Worm (Caenorhabditis elegans) whole organism, L3 larva: Measurements from ENCODE around the gene str-44.
A peak's percentile ranks its signal among the peaks of the same experiment; 100 is the strongest.

Experiments
- aly-2 ChIP-seq: fragments of 150-350 bp; optimal IDR thresholded peaks from 2 replicates; lab custom pipeline; 2014; ENCODE audit warnings: missing biosample characterization, missing genetic modification characterization
- ama-1 ChIP-seq: fragments of 150-350 bp; optimal IDR thresholded peaks from 2 replicates; lab custom pipeline; 2018
- ceh-16 ChIP-seq: sonication (generic microtip); optimal IDR thresholded peaks from 2 replicates; lab custom pipeline; 2017; ENCODE audit warnings: missing biosample characterization, missing genetic modification characterization
- ceh-9 ChIP-seq: sonication (generic microtip); optimal IDR thresholded peaks from 2 replicates; lab custom pipeline; 2018; ENCODE audit warnings: missing biosample characterization, missing genetic modification characterization
- daf-12 ChIP-seq: fragments of 150-350 bp; optimal IDR thresholded peaks from 2 replicates; lab custom pipeline; 2014; ENCODE audit warnings: missing biosample characterization, missing genetic modification reagents, missing genetic modification characterization
- egl-27 ChIP-seq: sonication (generic microtip); optimal IDR thresholded peaks from 4 replicates; lab custom pipeline; 2017; ENCODE audit warnings: missing biosample characterization, missing genetic modification reagents, missing genetic modification characterization
- egl-5 ChIP-seq: fragments of 150-350 bp; optimal IDR thresholded peaks from 2 replicates; lab custom pipeline; 2017; ENCODE audit warnings: missing biosample characterization, missing genetic modification reagents, missing genetic modification characterization, inconsistent platforms
- elt-1 ChIP-seq: fragments of 150-350 bp; optimal IDR thresholded peaks from 2 replicates; lab custom pipeline; 2014; ENCODE audit warnings: missing biosample characterization, missing genetic modification characterization
- elt-2 ChIP-seq: sonication (generic microtip); optimal IDR thresholded peaks from 2 replicates; lab custom pipeline; 2016; ENCODE audit warnings: missing genetic modification reagents, mild to moderate bottlenecking, missing genetic modification characterization, missing compliant biosample characterization
- elt-3 ChIP-seq, 3 experiments: fragments of 150-350 bp in 1 of 3; sonication (generic microtip) in 2 of 3; optimal IDR thresholded peaks; 2 replicates in 2 of 3; 4 replicates in 1 of 3; lab custom pipeline; 2014 to 2017; ENCODE audit warnings: missing biosample characterization in 3 of 3, missing genetic modification characterization in 3 of 3
- fkh-10 ChIP-seq: sonication (generic microtip); optimal IDR thresholded peaks from 2 replicates; lab custom pipeline; 2017; ENCODE audit warnings: missing biosample characterization, missing genetic modification reagents, missing genetic modification characterization
- fkh-2 ChIP-seq: fragments of 150-350 bp; optimal IDR thresholded peaks from 2 replicates; lab custom pipeline; 2014; ENCODE audit warnings: missing biosample characterization, missing genetic modification reagents, missing genetic modification characterization
- fos-1 ChIP-seq: fragments of 150-350 bp; optimal IDR thresholded peaks from 2 replicates; lab custom pipeline; 2014; ENCODE audit warnings: missing biosample characterization, missing genetic modification characterization
- lin-15B ChIP-seq: fragments of 150-350 bp; optimal IDR thresholded peaks from 2 replicates; lab custom pipeline; 2014; ENCODE audit warnings: missing biosample characterization, missing genetic modification characterization
- lsy-12 ChIP-seq: sonication (generic microtip); optimal IDR thresholded peaks from 2 replicates; lab custom pipeline; 2016; ENCODE audit warnings: mild to moderate bottlenecking, missing genetic modification characterization, missing compliant biosample characterization
- mdl-1 ChIP-seq: fragments of 150-350 bp; optimal IDR thresholded peaks from 2 replicates; lab custom pipeline; 2014; ENCODE audit warnings: missing biosample characterization, missing genetic modification characterization
- mml-1 ChIP-seq: fragments of 150-350 bp; sonication (generic microtip); optimal IDR thresholded peaks from 3 replicates; lab custom pipeline; 2014; ENCODE audit warnings: missing biosample characterization, missing genetic modification characterization
- nhr-11 ChIP-seq: fragments of 150-350 bp; optimal IDR thresholded peaks from 2 replicates; lab custom pipeline; 2014; ENCODE audit warnings: missing biosample characterization, missing genetic modification characterization
- nhr-12 ChIP-seq: fragments of 150-350 bp; optimal IDR thresholded peaks from 2 replicates; lab custom pipeline; 2014; ENCODE audit warnings: missing biosample characterization, missing genetic modification characterization
- nhr-23 ChIP-seq: fragments of 150-350 bp; optimal IDR thresholded peaks from 2 replicates; lab custom pipeline; 2014; ENCODE audit warnings: missing biosample characterization, missing genetic modification reagents, missing genetic modification characterization
- nhr-237 ChIP-seq: fragments of 150-350 bp; optimal IDR thresholded peaks from 2 replicates; lab custom pipeline; 2014; ENCODE audit warnings: missing biosample characterization, missing genetic modification characterization
- nhr-25 ChIP-seq: sonication (generic microtip); optimal IDR thresholded peaks from 2 replicates; lab custom pipeline; 2017; ENCODE audit warnings: missing biosample characterization, missing genetic modification characterization
- nhr-28 ChIP-seq: fragments of 150-350 bp; optimal IDR thresholded peaks from 2 replicates; lab custom pipeline; 2014; ENCODE audit warnings: missing biosample characterization, missing genetic modification characterization
- nhr-67 ChIP-seq: fragments of 150-350 bp; optimal IDR thresholded peaks from 2 replicates; lab custom pipeline; 2014; ENCODE audit warnings: missing biosample characterization, missing genetic modification characterization
- nhr-76 ChIP-seq: fragments of 150-350 bp; sonication (generic microtip); optimal IDR thresholded peaks from 5 replicates; lab custom pipeline; 2014; ENCODE audit warnings: missing biosample characterization, missing genetic modification characterization
- pha-4 ChIP-seq: fragments of 150-350 bp; optimal IDR thresholded peaks from 2 replicates; lab custom pipeline; 2014; ENCODE audit warnings: missing biosample characterization, missing genetic modification reagents, missing genetic modification characterization
- pqm-1 ChIP-seq: fragments of 150-350 bp; optimal IDR thresholded peaks from 2 replicates; lab custom pipeline; 2017; ENCODE audit warnings: missing biosample characterization, missing genetic modification characterization, inconsistent platforms
- sea-2 ChIP-seq: fragments of 150-350 bp; sonication (generic microtip); optimal IDR thresholded peaks from 4 replicates; lab custom pipeline; 2014; ENCODE audit warnings: missing biosample characterization, missing genetic modification reagents, missing genetic modification characterization
- skn-1 ChIP-seq: fragments of 150-350 bp; optimal IDR thresholded peaks from 2 replicates; lab custom pipeline; 2014; ENCODE audit warnings: missing biosample characterization, missing genetic modification characterization
- unc-62 ChIP-seq: fragments of 150-350 bp; sonication (generic microtip); optimal IDR thresholded peaks from 4 replicates; lab custom pipeline; 2014; ENCODE audit warnings: missing biosample characterization, missing genetic modification reagents, missing genetic modification characterization
- zag-1 ChIP-seq: fragments of 150-350 bp; optimal IDR thresholded peaks from 2 replicates; lab custom pipeline; 2014; ENCODE audit warnings: missing biosample characterization, missing genetic modification characterization
- ztf-4 ChIP-seq: fragments of 150-350 bp; optimal IDR thresholded peaks from 2 replicates; lab custom pipeline; 2014; ENCODE audit warnings: missing biosample characterization, missing genetic modification characterization

Gene str-44

ce11 chrIV:7175346-7175745 lies 1.6 kb upstream of the str-44 start, which contains the start of gene C42D4.19:
C42D4.19 (plus strand) TSS chrIV:7175646.
- TF ChIP-seq fkh-10 (GFP tag; lab: Kevin White, UChicago) (no peak), zag-1 (tag; lab: Kevin White, UChicago) (no peak), pqm-1 (no peak), ceh-16 (tag; lab: Kevin White, UChicago) (no peak), nhr-12 (tag; lab: Kevin White, UChicago) (no peak), nhr-11 (tag; lab: Kevin White, UChicago) (no peak), aly-2 (tag; lab: Kevin White, UChicago) (no peak), ceh-9 (tag; lab: Kevin White, UChicago) (no peak), lsy-12 (no peak), unc-62 (GFP tag; lab: Kevin White, UChicago) (no peak), elt-1 (tag; lab: Kevin White, UChicago) (no peak), nhr-28 (tag; lab: Kevin White, UChicago) (no peak), lin-15B (tag; lab: Kevin White, UChicago) (no peak), pha-4 (tag; lab: Kevin White, UChicago) (no peak), nhr-67 (tag; lab: Kevin White, UChicago) (no peak), nhr-23 (tag; lab: Kevin White, UChicago) (no peak)

- TF ChIP-seq nhr-25: peak; percentile 96
- TF ChIP-seq mdl-1 (tag; lab: Kevin White, UChicago): no peak
These were observed 2.0 kb downstream of the str-44 start, which contains the start of gene C42D4.3 for ce11 chrIV:7178942-7179341. C42D4.3 (plus strand) TSS chrIV:7179239.

DNA sequence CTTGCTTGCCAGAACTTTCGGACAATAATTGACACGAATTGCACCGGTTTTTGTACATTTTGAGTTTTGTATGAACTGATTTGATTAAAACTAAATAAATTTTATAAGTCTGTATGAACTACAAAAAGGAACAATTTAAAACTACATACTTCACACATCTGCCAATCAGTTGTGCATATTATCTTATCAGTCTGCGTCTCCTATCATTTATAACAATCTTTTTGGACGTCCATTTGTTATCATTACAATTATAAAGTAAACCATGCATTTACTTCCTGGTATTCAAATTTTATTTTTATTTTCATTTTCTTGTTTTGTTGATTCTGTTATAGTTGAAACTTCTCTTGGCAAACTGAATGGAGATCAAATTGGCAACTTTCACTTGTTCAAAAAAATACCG lies 3.3 kb downstream of the str-44 start, which contains the start of gene cest-10:
cest-10 (plus strand) TSS at position 254 of the 400 bp plus-strand sequence.
- TF ChIP-seq mdl-1 (tag; lab: Kevin White, UChicago): no peak
- peak; percentile 88 for TF ChIP-seq elt-2
- peak; percentile 84 for TF ChIP-seq pqm-1
- TF ChIP-seq nhr-11 (tag; lab: Kevin White, UChicago): no peak
- TF ChIP-seq, all 47 proteins: peak for 2

- TF ChIP-seq elt-3 (tag; optimal IDR thresholded peaks at IDR 0.05; lab: Kevin White, UChicago): no peak
- TF ChIP-seq elt-2: peak; percentile 48
- no peak for TF ChIP-seq elt-1 (tag; lab: Kevin White, UChicago)
- no peak for TF ChIP-seq fkh-10 (GFP tag; lab: Kevin White, UChicago)
- no peak for TF ChIP-seq mml-1
These were observed 5.8 kb downstream of the str-44 start for ce11 chrIV:7182818-7183217.

DNA sequence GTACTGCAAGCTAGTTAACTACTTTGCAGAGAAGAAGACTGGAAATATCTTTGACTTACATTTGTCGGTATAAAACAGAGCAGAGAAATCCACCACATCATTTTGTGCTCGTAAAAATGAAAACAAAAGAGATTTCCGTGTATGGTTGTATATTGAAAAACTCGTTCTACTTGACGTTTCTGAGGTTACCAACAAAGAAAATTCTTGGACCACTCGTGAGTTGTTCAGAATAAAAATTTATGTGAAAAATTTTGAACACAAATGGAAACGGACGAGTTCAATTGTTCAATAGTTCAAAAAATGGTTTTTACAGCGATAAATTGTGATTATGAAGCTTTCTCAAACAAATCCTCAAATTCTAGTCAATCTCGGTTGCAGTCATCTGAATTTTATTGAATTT lies 7.6 kb downstream of the str-44 start, which contains the start of gene clec-179:
clec-179 (minus strand) TSS at position 101 of the 400 bp plus-strand sequence.
- no peak for TF ChIP-seq daf-12 (tag; lab: Kevin White, UChicago)
- no peak for TF ChIP-seq ceh-16 (tag; lab: Kevin White, UChicago)
- TF ChIP-seq ama-1 (lab: Kevin White, UChicago): no peak
- TF ChIP-seq sea-2: no peak
- no peak for TF ChIP-seq elt-3 (tag; optimal IDR thresholded peaks at IDR 0.05; lab: Kevin White, UChicago)
- TF ChIP-seq nhr-67 (tag; lab: Kevin White, UChicago): no peak
- no peak for TF ChIP-seq nhr-23 (tag; lab: Kevin White, UChicago)
- TF ChIP-seq ztf-4: no peak
- no peak for TF ChIP-seq aly-2 (tag; lab: Kevin White, UChicago)
- TF ChIP-seq ceh-9 (tag; lab: Kevin White, UChicago): no peak
- no peak for TF ChIP-seq lin-15B (tag; lab: Kevin White, UChicago)
- no peak for TF ChIP-seq egl-5 (tag; lab: Kevin White, UChicago)
- TF ChIP-seq egl-27: no peak
- no peak for TF ChIP-seq zag-1 (tag; lab: Kevin White, UChicago)
- TF ChIP-seq fkh-2 (tag; lab: Kevin White, UChicago): no peak
- no peak for TF ChIP-seq unc-62 (GFP tag; lab: Kevin White, UChicago)
- TF ChIP-seq nhr-76 (tag; lab: Kevin White, UChicago): no peak
- TF ChIP-seq, all 47 proteins: peak for 0

DNA sequence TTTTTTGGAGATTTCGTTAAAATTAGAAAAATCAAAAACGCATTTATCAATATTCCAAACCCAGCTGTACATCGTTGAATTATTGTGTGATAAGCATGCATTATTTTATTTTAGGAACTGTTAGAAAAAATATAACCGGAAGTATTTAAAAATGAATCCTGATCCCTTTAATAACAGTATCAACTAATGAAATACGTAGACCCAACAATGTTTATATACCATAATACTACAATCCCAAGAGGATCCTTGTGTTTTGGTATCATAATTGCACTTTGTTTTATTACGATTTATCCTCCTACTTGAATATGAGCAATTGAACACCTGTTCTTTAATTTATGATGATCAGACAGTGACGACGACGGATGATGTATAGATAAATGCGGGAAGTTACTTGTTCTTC lies 9.8 kb downstream of the str-44 start, which contains the start of gene str-249:
str-249 (minus strand) TSS at position 101 of the 400 bp plus-strand sequence.
- no peak for TF ChIP-seq pqm-1
- no peak for TF ChIP-seq ceh-16 (tag; lab: Kevin White, UChicago)
- no peak for TF ChIP-seq skn-1 (tag; lab: Kevin White, UChicago)
- no peak for TF ChIP-seq mml-1
- TF ChIP-seq fos-1: no peak
- no peak for TF ChIP-seq nhr-237 (tag; lab: Kevin White, UChicago)
- no peak for TF ChIP-seq elt-3 (tag; optimal IDR thresholded peaks at IDR 0.05; lab: Kevin White, UChicago)
